Worm (Caenorhabditis elegans): ENCODE measurements around the gene mrpl-36.

ce11 chrIII:9804997-9805610 lies 42.8 kb downstream of the mrpl-36 start, which contains the start of gene riok-3:
- TF ChIP-seq klf-2 (GFP tag; conservative IDR thresholded peaks at IDR 0.05) (no peak), ref-1 (GFP tag; conservative IDR thresholded peaks at IDR 0.05) (no peak), ztf-23 (GFP tag; IDR thresholded peaks at IDR 0.05) (no peak), T22C8.4 (GFP tag; IDR thresholded peaks at IDR 0.05) (no peak), tab-1 (GFP tag; IDR thresholded peaks at IDR 0.05) (no peak), med-1 (GFP tag; optimal IDR thresholded peaks at IDR 0.05; ENCODE audit: insufficient read depth) (no peak), cog-1 (tag; optimal IDR thresholded peaks at IDR 0.05) (no peak), ztf-29 (GFP tag; IDR thresholded peaks at IDR 0.05) (no peak)

All from whole organism, midembryonic.